Worm (Caenorhabditis elegans) whole organism, young adult: Measurements from ENCODE around the gene Y49F6B.2.

Experiments
- B0035.1 ChIP-seq: sonication (generic microtip); optimal IDR thresholded peaks from 2 replicates; lab custom pipeline; 2016; ENCODE audit warnings: missing genetic modification characterization, mild to moderate bottlenecking, missing compliant biosample characterization, missing genotype, missing genetic modification reagents
- B0336.3 ChIP-seq: fragments of 200-800 bp; sonication (Bioruptor generic); IDR thresholded peaks from 2 replicates; pipeline ENCODE4 v1.3.6; 2022; ENCODE audit warnings: missing genetic modification characterization, missing compliant biosample characterization
- C06A6.2 ChIP-seq: fragments of 200-800 bp; sonication (Bioruptor generic); conservative IDR thresholded peaks from 2 replicates; pipeline ENCODE4 v1.3.6; 2022; ENCODE audit warnings: missing genetic modification characterization, missing compliant biosample characterization
- D2030.7 ChIP-seq: fragments of 200-800 bp; sonication (Bioruptor generic); IDR thresholded peaks from 2 replicates; pipeline ENCODE4 v1.3.6; 2022; ENCODE audit warnings: missing genetic modification reagents, missing genetic modification characterization, missing compliant biosample characterization
- F10E7.11 ChIP-seq: sonication (generic microtip); optimal IDR thresholded peaks from 2 replicates; lab custom pipeline; 2017; ENCODE audit warnings: mild to moderate bottlenecking, missing genetic modification characterization, moderate library complexity, missing compliant biosample characterization
- F23B12.7 ChIP-seq: sonication (generic microtip); optimal IDR thresholded peaks from 2 replicates; lab custom pipeline; 2017; ENCODE audit warnings: missing genetic modification characterization, mild to moderate bottlenecking, missing compliant biosample characterization, antibody characterized with exemption, moderate library complexity; ENCODE audit not compliant: insufficient read depth
- F33H1.4 ChIP-seq: fragments of 200-800 bp; sonication (Bioruptor generic); IDR thresholded peaks from 2 replicates; pipeline ENCODE4 v1.3.6; 2022; ENCODE audit warnings: missing genetic modification reagents, missing genetic modification characterization, missing compliant biosample characterization
- F37B4.10 ChIP-seq: fragments of 200-800 bp; sonication (Bioruptor generic); IDR thresholded peaks from 2 replicates; pipeline ENCODE4 v1.3.6; 2022; ENCODE audit warnings: missing genetic modification characterization, missing compliant biosample characterization
- F39B2.1 ChIP-seq: fragments of 200-800 bp; sonication (Bioruptor generic); IDR thresholded peaks from 2 replicates; pipeline ENCODE4 v1.3.6; 2022; ENCODE audit warnings: missing genetic modification reagents, missing genetic modification characterization, missing compliant biosample characterization
- F55B11.4 ChIP-seq: sonication (generic microtip); optimal IDR thresholded peaks from 2 replicates; lab custom pipeline; 2016; ENCODE audit warnings: missing compliant biosample characterization, missing genetic modification characterization, borderline replicate concordance; ENCODE audit not compliant: insufficient read depth
- F57A8.1 ChIP-seq: fragments of 200-800 bp; sonication (Bioruptor generic); optimal IDR thresholded peaks from 2 replicates; lab custom pipeline; 2018; ENCODE audit warnings: mild to moderate bottlenecking, missing genetic modification characterization, moderate library complexity, missing compliant biosample characterization
- K11D2.4 ChIP-seq: fragments of 200-800 bp; sonication (Bioruptor generic); IDR thresholded peaks from 2 replicates; pipeline ENCODE4 v1.3.6; 2022; ENCODE audit warnings: missing genetic modification reagents, missing genetic modification characterization, missing compliant biosample characterization
- T26A5.8 ChIP-seq: sonication (generic microtip); optimal IDR thresholded peaks from 2 replicates; lab custom pipeline; 2016; ENCODE audit warnings: missing genetic modification characterization, missing compliant biosample characterization
- Y56A3A.18 ChIP-seq: fragments of 200-800 bp; sonication (Bioruptor generic); IDR thresholded peaks from 2 replicates; pipeline ENCODE4 v1.3.6; 2022; ENCODE audit warnings: missing genetic modification reagents, missing genetic modification characterization, missing compliant biosample characterization
- Y67H2A.10 ChIP-seq: fragments of 200-800 bp; sonication (Bioruptor generic); conservative IDR thresholded peaks from 2 replicates; pipeline ENCODE4 v1.3.6; 2022; ENCODE audit warnings: missing genetic modification reagents, missing genetic modification characterization, missing compliant biosample characterization
- aptf-3 ChIP-seq: fragments of 200-800 bp; sonication (Bioruptor generic); IDR thresholded peaks from 2 replicates; pipeline ENCODE4 v1.3.6; 2022; ENCODE audit warnings: missing genetic modification characterization, missing compliant biosample characterization
- attf-3 ChIP-seq: fragments of 200-800 bp; sonication (Bioruptor generic); conservative IDR thresholded peaks from 2 replicates; pipeline ENCODE4 v1.3.6; 2022; ENCODE audit warnings: missing genetic modification reagents, missing genetic modification characterization, missing compliant biosample characterization
- attf-6 ChIP-seq: fragments of 200-800 bp; sonication (Bioruptor generic); IDR thresholded peaks from 2 replicates; pipeline ENCODE4 v1.3.6; 2022; ENCODE audit warnings: missing genetic modification reagents, missing genetic modification characterization, missing compliant biosample characterization
- bed-2 ChIP-seq: fragments of 200-800 bp; sonication (Bioruptor generic); IDR thresholded peaks from 2 replicates; pipeline ENCODE4 v1.3.6; 2022; ENCODE audit warnings: missing genetic modification reagents, missing genetic modification characterization, missing compliant biosample characterization
- cebp-2 ChIP-seq: fragments of 200-800 bp; sonication (Bioruptor generic); IDR thresholded peaks from 2 replicates; pipeline ENCODE4 v1.3.6; 2022; ENCODE audit warnings: missing genetic modification characterization, missing compliant biosample characterization
- ceh-27 ChIP-seq: fragments of 200-800 bp; sonication (Bioruptor generic); optimal IDR thresholded peaks from 2 replicates; lab custom pipeline; 2018; ENCODE audit warnings: mild to moderate bottlenecking, missing genetic modification characterization, moderate library complexity, missing compliant biosample characterization
- ceh-79 ChIP-seq: sonication (generic microtip); optimal IDR thresholded peaks from 2 replicates; lab custom pipeline; 2017; ENCODE audit warnings: mild to moderate bottlenecking, missing genetic modification characterization, missing compliant biosample characterization
- ceh-91 ChIP-seq: fragments of 200-800 bp; sonication (Bioruptor generic); IDR thresholded peaks from 2 replicates; pipeline ENCODE4 v1.3.6; 2022; ENCODE audit warnings: missing genetic modification reagents, missing genetic modification characterization, missing compliant biosample characterization
- dox-1 ChIP-seq: fragments of 200-800 bp; sonication (Bioruptor generic); IDR thresholded peaks from 2 replicates; pipeline ENCODE4 v1.3.6; 2022; ENCODE audit warnings: missing genetic modification reagents, missing genetic modification characterization, missing compliant biosample characterization
- dpff-1 ChIP-seq: sonication (generic microtip); optimal IDR thresholded peaks from 2 replicates; lab custom pipeline; 2017; ENCODE audit warnings: mild to moderate bottlenecking, missing genetic modification characterization, missing compliant biosample characterization
- egl-18 ChIP-seq: fragments of 200-800 bp; sonication (Bioruptor generic); IDR thresholded peaks from 2 replicates; pipeline ENCODE4 v1.3.6; 2022; ENCODE audit warnings: missing genetic modification reagents, missing genetic modification characterization, missing compliant biosample characterization
- egl-44 ChIP-seq: fragments of 200-800 bp; sonication (Bioruptor generic); IDR thresholded peaks from 2 replicates; pipeline ENCODE4 v1.3.6; 2022; ENCODE audit warnings: missing genetic modification reagents, missing genetic modification characterization, missing compliant biosample characterization
- egrh-3 ChIP-seq: fragments of 200-800 bp; sonication (Bioruptor generic); IDR thresholded peaks from 2 replicates; pipeline ENCODE4 v1.3.6; 2022; ENCODE audit warnings: missing genetic modification reagents, missing genetic modification characterization, missing compliant biosample characterization
- ekl-4 ChIP-seq: fragments of 200-800 bp; sonication (Bioruptor generic); IDR thresholded peaks from 2 replicates; pipeline ENCODE4 v1.3.6; 2022; ENCODE audit warnings: missing genetic modification reagents, missing genetic modification characterization, missing compliant biosample characterization
- hmg-1.2 ChIP-seq: fragments of 200-800 bp; sonication (Bioruptor generic); IDR thresholded peaks from 2 replicates; pipeline ENCODE4 v1.3.6; 2022; ENCODE audit warnings: missing genetic modification reagents, missing genetic modification characterization, missing compliant biosample characterization
- hsf-1 ChIP-seq: fragments of 200-800 bp; sonication (Bioruptor generic); IDR thresholded peaks from 2 replicates; pipeline ENCODE4 v1.3.6; 2022; ENCODE audit warnings: missing genetic modification reagents, missing genetic modification characterization, missing compliant biosample characterization
- lin-54 ChIP-seq: fragments of 200-800 bp; sonication (Bioruptor generic); optimal IDR thresholded peaks from 2 replicates; lab custom pipeline; 2018; ENCODE audit warnings: mild to moderate bottlenecking, missing genetic modification characterization, missing compliant biosample characterization
- madf-10 ChIP-seq: sonication (generic microtip); optimal IDR thresholded peaks from 2 replicates; lab custom pipeline; 2016; ENCODE audit warnings: mild to moderate bottlenecking, missing genetic modification characterization, missing compliant biosample characterization
- madf-6 ChIP-seq: fragments of 200-800 bp; sonication (Bioruptor generic); IDR thresholded peaks from 2 replicates; pipeline ENCODE4 v1.3.6; 2022; ENCODE audit warnings: missing genetic modification reagents, missing genetic modification characterization, missing compliant biosample characterization
- madf-8 ChIP-seq: fragments of 200-800 bp; sonication (Bioruptor generic); conservative IDR thresholded peaks from 2 replicates; pipeline ENCODE4 v1.3.6; 2022; ENCODE audit warnings: missing genetic modification reagents, missing genetic modification characterization, missing compliant biosample characterization
- mcd-1 ChIP-seq: fragments of 200-800 bp; sonication (Bioruptor generic); IDR thresholded peaks from 2 replicates; pipeline ENCODE4 v1.3.6; 2022; ENCODE audit warnings: missing genetic modification reagents, missing genetic modification characterization, missing compliant biosample characterization
- mes-4 ChIP-seq: sonication (generic microtip); optimal IDR thresholded peaks from 2 replicates; lab custom pipeline; 2016; ENCODE audit warnings: missing genotype, missing genetic modification characterization, missing compliant biosample characterization
- nfya-2 ChIP-seq: fragments of 200-800 bp; sonication (Bioruptor generic); IDR thresholded peaks from 2 replicates; pipeline ENCODE4 v1.3.6; 2022; ENCODE audit warnings: missing genetic modification reagents, missing genetic modification characterization, missing compliant biosample characterization
- pbrm-1 ChIP-seq: fragments of 200-800 bp; sonication (Bioruptor generic); IDR thresholded peaks from 2 replicates; pipeline ENCODE4 v1.3.6; 2022; ENCODE audit warnings: missing genetic modification reagents, missing genetic modification characterization, missing compliant biosample characterization
- snpc-4 ChIP-seq, 5 experiments: fragments of 150-350 bp in 1 of 5; sonication (generic microtip) in 4 of 5; optimal IDR thresholded peaks; 2 replicates each; lab custom pipeline; 2014 to 2018; ENCODE audit warnings: missing genetic modification characterization in 5 of 5, missing biosample characterization in 3 of 5, antibody characterized with exemption in 2 of 5, mild to moderate bottlenecking in 2 of 5, missing compliant biosample characterization in 2 of 5, missing genotype in 2 of 5, moderate library complexity in 2 of 5, missing genetic modification reagents in 1 of 5
- somi-1 ChIP-seq: fragments of 200-800 bp; sonication (Bioruptor generic); optimal IDR thresholded peaks from 2 replicates; lab custom pipeline; 2018; ENCODE audit warnings: mild to moderate bottlenecking, missing genetic modification characterization, missing compliant biosample characterization
- sptf-2 ChIP-seq: fragments of 200-800 bp; sonication (Bioruptor generic); optimal IDR thresholded peaks from 2 replicates; lab custom pipeline; 2018; ENCODE audit warnings: mild to moderate bottlenecking, missing genetic modification characterization, missing compliant biosample characterization
- tbp1 ChIP-seq: fragments of 200-800 bp; sonication (Bioruptor generic); optimal IDR thresholded peaks from 2 replicates; lab custom pipeline; 2018; ENCODE audit warnings: mild to moderate bottlenecking, missing genetic modification characterization, missing compliant biosample characterization
- tlf-1 ChIP-seq: fragments of 200-800 bp; sonication (Bioruptor generic); optimal IDR thresholded peaks from 2 replicates; lab custom pipeline; 2018; ENCODE audit warnings: mild to moderate bottlenecking, missing genetic modification characterization, missing compliant biosample characterization
- unc-130 ChIP-seq: sonication (generic microtip); optimal IDR thresholded peaks from 2 replicates; lab custom pipeline; 2016; ENCODE audit warnings: missing genetic modification reagents, missing genetic modification characterization, missing compliant biosample characterization
- unc-62 ChIP-seq: fragments of 150-350 bp; optimal IDR thresholded peaks from 2 replicates; lab custom pipeline; 2014; ENCODE audit warnings: missing biosample characterization, missing genetic modification reagents, missing genetic modification characterization
- ztf-3 ChIP-seq: fragments of 200-800 bp; sonication (Bioruptor generic); optimal IDR thresholded peaks from 2 replicates; lab custom pipeline; 2018; ENCODE audit warnings: mild to moderate bottlenecking, missing genetic modification characterization, missing compliant biosample characterization

Y49F6B.2 gene

DNA sequence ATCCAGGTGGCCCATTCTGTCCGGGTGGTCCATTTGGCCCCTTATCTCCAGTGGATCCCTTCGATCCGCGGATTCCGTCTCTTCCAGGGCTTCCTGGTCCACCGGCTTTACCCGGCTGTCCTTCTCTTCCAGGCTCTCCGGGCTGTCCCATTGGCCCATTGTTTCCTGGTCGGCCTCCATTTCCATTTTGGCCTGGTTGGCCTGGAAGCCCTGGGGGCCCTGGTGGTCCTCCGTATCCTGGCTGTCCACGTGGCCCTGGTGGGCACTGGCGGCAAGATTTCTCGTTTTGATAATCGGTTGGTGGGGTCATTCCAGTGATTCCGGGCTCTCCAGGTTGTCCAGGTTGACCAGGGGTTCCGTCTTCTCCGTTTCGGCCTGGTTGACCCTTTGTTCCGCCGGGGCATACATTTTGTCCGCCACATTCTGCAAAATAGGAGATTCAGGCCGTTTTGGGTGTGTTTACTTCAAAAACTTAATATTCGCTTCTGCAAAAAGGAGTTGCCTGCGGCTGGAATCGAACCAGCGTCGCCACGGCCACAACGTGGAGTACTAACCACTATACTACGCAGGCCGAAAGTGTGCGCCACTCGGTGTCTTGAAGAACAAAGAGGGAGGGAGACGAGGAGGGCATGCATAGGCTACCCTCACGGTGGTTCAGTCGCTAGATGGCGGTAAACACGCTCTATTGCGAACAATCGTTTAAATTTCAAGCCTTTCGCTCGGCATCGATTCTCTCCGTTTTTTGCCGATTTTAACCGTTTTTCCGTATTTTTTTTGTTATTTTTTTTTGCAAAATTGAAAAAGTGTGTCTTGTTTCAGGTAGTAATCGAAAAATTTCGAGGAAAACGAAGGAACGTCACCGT lies 18.5 kb downstream of the Y49F6B.2 start, which contains the start of gene W09G10.9 (continued):
- TF ChIP-seq lin-54: peak; percentile 45
- TF ChIP-seq aptf-3 (GFP tag; lab: Robert Waterston, UW): no peak
- TF ChIP-seq F37B4.10: no peak
- TF ChIP-seq hmg-1.2 (GFP tag; lab: Robert Waterston, UW): peak; percentile 93
- TF ChIP-seq K11D2.4: peak; percentile 84
- TF ChIP-seq F10E7.11: no peak
- no peak for TF ChIP-seq mes-4 (tag; lab: Kevin White, UChicago)
- TF ChIP-seq dpff-1 (tag; lab: Kevin White, UChicago): no peak
- TF ChIP-seq Y56A3A.18: 0 out of 2 replicates have a peak, but pooled peaks have one; percentile 15
- no peak for TF ChIP-seq cebp-2 (GFP tag; lab: Robert Waterston, UW)
- no peak for TF ChIP-seq unc-130 (GFP tag; lab: Kevin White, UChicago)
- peak; percentile 49; the same call in 1 of the 2 replicates for TF ChIP-seq B0336.3 (GFP tag; lab: Robert Waterston, UW)
- TF ChIP-seq D2030.7 (GFP tag; lab: Robert Waterston, UW): peak; percentile 89
- TF ChIP-seq F33H1.4: peak; percentile 61
- TF ChIP-seq ztf-3 (GFP tag; lab: Kevin White, UChicago): no peak
- no peak for TF ChIP-seq nfya-2
- TF ChIP-seq F39B2.1: no peak
- no peak for TF ChIP-seq egl-18 (GFP tag; lab: Robert Waterston, UW)
- TF ChIP-seq F55B11.4 (tag; lab: Kevin White, UChicago): no peak
- TF ChIP-seq egl-44: peak; percentile 81
- TF ChIP-seq madf-10: peak; percentile 44
- TF ChIP-seq B0035.1 (tag; lab: Kevin White, UChicago): peak; percentile 18
- TF ChIP-seq hsf-1 (GFP tag; lab: Robert Waterston, UW): no peak
- TF ChIP-seq somi-1 (GFP tag; lab: Kevin White, UChicago): no peak
- TF ChIP-seq F23B12.7 (tag; lab: Kevin White, UChicago): peak; percentile 57
- TF ChIP-seq mcd-1 (GFP tag; lab: Robert Waterston, UW): peak; percentile 96
- peak; percentile 1 for TF ChIP-seq snpc-4 (GFP tag; optimal IDR thresholded peaks at IDR 0.05; lab: Kevin White, UChicago)
- peak in 2 of 4 experiments; percentile 47 to 52 for TF ChIP-seq snpc-4 (tag; optimal IDR thresholded peaks at IDR 0.05; lab: Kevin White, UChicago)
- TF ChIP-seq tbp1 (GFP tag; lab: Kevin White, UChicago): peak; percentile 90
- no peak for TF ChIP-seq tlf-1
- 0 out of 2 replicates have a peak, but pooled peaks have one; percentile 45 for TF ChIP-seq C06A6.2 (GFP tag; lab: Robert Waterston, UW)
- no peak for TF ChIP-seq F57A8.1 (GFP tag; lab: Kevin White, UChicago)
- no peak for TF ChIP-seq T26A5.8 (tag; lab: Kevin White, UChicago)
- TF ChIP-seq bed-2 (GFP tag; lab: Robert Waterston, UW): no peak
- TF ChIP-seq unc-62 (GFP tag; lab: Kevin White, UChicago): no peak
- TF ChIP-seq sptf-2 (GFP tag; lab: Kevin White, UChicago): no peak
- peak; percentile 64; the same call in 1 of the 2 replicates for TF ChIP-seq attf-6 (GFP tag; lab: Robert Waterston, UW)
- TF ChIP-seq ceh-79 (tag; lab: Kevin White, UChicago): no peak

DNA sequence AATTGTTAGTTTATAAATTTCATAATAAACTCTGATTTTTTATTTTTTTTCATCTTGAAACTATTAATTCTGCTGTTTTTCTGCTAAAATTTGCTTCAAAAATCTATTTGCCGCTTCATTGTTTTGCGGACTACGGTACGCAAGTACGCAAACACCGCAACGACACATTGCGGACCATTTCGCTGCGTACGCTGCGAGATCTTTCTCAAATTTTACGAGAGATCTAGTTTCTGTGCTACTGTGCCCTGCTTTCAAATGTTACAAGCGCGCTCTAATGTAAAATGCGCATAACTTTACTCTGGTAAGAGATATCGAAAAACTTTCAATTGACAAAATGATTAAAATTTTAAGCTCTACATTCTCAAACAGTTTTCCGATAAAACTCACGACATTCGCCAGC lies 20.8 kb downstream of the Y49F6B.2 start:
- TF ChIP-seq pbrm-1 (GFP tag; lab: Robert Waterston, UW) (peak; percentile 74; the same call in 1 of the 2 replicates), madf-8 (GFP tag; lab: Robert Waterston, UW) (0 out of 2 replicates have a peak, but pooled peaks have one; percentile 14), Y67H2A.10 (GFP tag; lab: Robert Waterston, UW) (0 out of 2 replicates have a peak, but pooled peaks have one; percentile 9), egrh-3 (0 out of 2 replicates have a peak, but pooled peaks have one; percentile 17), attf-3 (GFP tag; lab: Robert Waterston, UW) (peak; percentile 71), ceh-27 (GFP tag; lab: Kevin White, UChicago) (peak; percentile 72), ceh-91 (GFP tag; lab: Robert Waterston, UW) (peak; percentile 38; the same call in 1 of the 2 replicates), madf-6 (GFP tag; lab: Robert Waterston, UW) (peak; percentile 52), lin-54 (peak; percentile 54), hmg-1.2 (GFP tag; lab: Robert Waterston, UW) (peak; percentile 94), dox-1 (GFP tag; lab: Robert Waterston, UW) (peak; percentile 76), ekl-4 (peak; percentile 60; the same call in 1 of the 2 replicates)
